Worm (Caenorhabditis elegans): ENCODE measurements around the gene klp-19.

- TF ChIP-seq dpl-1 (GFP tag; optimal IDR thresholded peaks at IDR 0.05): no peak
- TF ChIP-seq athp-1 (tag; optimal IDR thresholded peaks at IDR 0.05): no peak
- TF ChIP-seq B0261.1 (tag; optimal IDR thresholded peaks at IDR 0.05): no peak
Measured at ce11 chrIII:13344538-13345136, 37.6 kb upstream of the klp-19 start, which contains the start of gene acaa-2.

Data from whole organism, young adult.